Fruit fly (Drosophila melanogaster) whole organism: Measurements from ENCODE around the gene Eato.

Experiments
- CG8478 ChIP-seq: fragments of >200 bp; optimal IDR thresholded peaks from 2 replicates; lab custom pipeline; 2018; ENCODE audit warnings: inconsistent platforms
- Dll ChIP-seq: fragments of >200 bp; optimal IDR thresholded peaks from 2 replicates; lab custom pipeline; 2017
- pan ChIP-seq: fragments of >200 bp; optimal IDR thresholded peaks from 2 replicates; lab custom pipeline; 2017
- psq ChIP-seq: fragments of >200 bp; optimal IDR thresholded peaks from 2 replicates; lab custom pipeline; 2017

DNA sequence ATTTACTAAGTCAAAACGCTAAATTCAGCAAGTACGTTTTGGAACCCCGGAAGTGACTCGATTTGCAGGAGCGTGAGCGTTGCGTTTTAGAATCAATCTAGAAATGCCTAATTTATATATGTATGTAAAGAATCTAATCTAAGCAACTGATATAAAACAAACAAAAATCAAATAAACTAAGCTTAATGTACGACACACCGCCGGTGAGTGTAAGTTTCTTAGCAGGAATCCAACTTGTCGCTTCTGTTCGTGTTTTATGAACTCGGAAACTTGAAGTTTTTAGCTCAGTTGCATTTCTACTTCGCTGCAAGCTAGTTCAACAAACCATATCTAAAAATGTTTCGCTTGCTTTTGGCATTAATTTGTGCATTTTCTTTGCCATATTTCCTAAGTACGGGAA, 10.2 kb upstream of the Eato start, which contains the start of gene CG43376:
- TF ChIP-seq psq (lab: Kevin White, UChicago) (no peak), CG8478 (lab: Kevin White, UChicago) (no peak), pan (lab: Kevin White, UChicago) (no peak), Dll (no peak)
